Worm (Caenorhabditis elegans) whole organism, L3 larva: ENCODE data around the gene gtl-1.

ENCODE experiments used
- aly-2 ChIP-seq: fragments of 150-350 bp; optimal IDR thresholded peaks from 2 replicates; lab custom pipeline; 2014; ENCODE audit warnings: missing biosample characterization, missing genetic modification characterization
- ama-1 ChIP-seq: fragments of 150-350 bp; optimal IDR thresholded peaks from 2 replicates; lab custom pipeline; 2018
- egl-27 ChIP-seq: sonication (generic microtip); optimal IDR thresholded peaks from 4 replicates; lab custom pipeline; 2017; ENCODE audit warnings: missing biosample characterization, missing genetic modification reagents, missing genetic modification characterization
- elt-1 ChIP-seq: fragments of 150-350 bp; optimal IDR thresholded peaks from 2 replicates; lab custom pipeline; 2014; ENCODE audit warnings: missing biosample characterization, missing genetic modification characterization
- elt-3 ChIP-seq, 3 experiments: fragments of 150-350 bp in 1 of 3; sonication (generic microtip) in 2 of 3; optimal IDR thresholded peaks; 2 replicates in 2 of 3; 4 replicates in 1 of 3; lab custom pipeline; 2014 to 2017; ENCODE audit warnings: missing biosample characterization in 3 of 3, missing genetic modification characterization in 3 of 3
- fos-1 ChIP-seq: fragments of 150-350 bp; optimal IDR thresholded peaks from 2 replicates; lab custom pipeline; 2014; ENCODE audit warnings: missing biosample characterization, missing genetic modification characterization
- nhr-11 ChIP-seq: fragments of 150-350 bp; optimal IDR thresholded peaks from 2 replicates; lab custom pipeline; 2014; ENCODE audit warnings: missing biosample characterization, missing genetic modification characterization
- nhr-12 ChIP-seq: fragments of 150-350 bp; optimal IDR thresholded peaks from 2 replicates; lab custom pipeline; 2014; ENCODE audit warnings: missing biosample characterization, missing genetic modification characterization
- nhr-76 ChIP-seq: fragments of 150-350 bp; sonication (generic microtip); optimal IDR thresholded peaks from 5 replicates; lab custom pipeline; 2014; ENCODE audit warnings: missing biosample characterization, missing genetic modification characterization
- tbx-2 ChIP-seq: sonication (generic microtip); optimal IDR thresholded peaks from 2 replicates; lab custom pipeline; 2016; ENCODE audit warnings: mild to moderate bottlenecking, missing genetic modification characterization, missing compliant biosample characterization
- unc-62 ChIP-seq: fragments of 150-350 bp; sonication (generic microtip); optimal IDR thresholded peaks from 4 replicates; lab custom pipeline; 2014; ENCODE audit warnings: missing biosample characterization, missing genetic modification reagents, missing genetic modification characterization

DNA sequence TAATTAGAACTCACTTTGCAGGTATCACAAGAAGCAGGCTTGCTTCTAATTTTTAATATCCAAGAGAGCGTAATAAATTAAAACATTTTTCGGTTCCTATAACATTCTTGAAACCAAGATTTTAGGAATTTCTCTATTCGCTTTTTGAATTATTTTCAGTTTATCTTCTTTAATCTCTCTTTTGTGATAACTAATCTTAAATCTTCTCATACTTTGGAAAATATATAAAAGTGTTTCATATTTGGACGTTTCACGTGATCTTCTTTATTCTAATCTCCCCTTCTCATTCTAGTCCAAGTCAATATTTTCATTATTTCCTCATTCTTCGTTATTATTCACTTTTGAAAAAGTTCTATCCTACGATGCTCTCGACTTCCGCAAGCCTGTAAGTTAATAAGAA lies 2.2 kb upstream of the gtl-1 start, which contains the start of gene F54D1.1:
- no peak for TF ChIP-seq tbx-2 (tag; lab: Kevin White, UChicago)
- TF ChIP-seq nhr-11 (tag; lab: Kevin White, UChicago) = no peak
- TF ChIP-seq elt-1 = no peak
- TF ChIP-seq aly-2 (tag; lab: Kevin White, UChicago) = no peak
- no peak for TF ChIP-seq ama-1
- no peak for TF ChIP-seq fos-1 (tag; lab: Kevin White, UChicago)
- no peak for TF ChIP-seq elt-3 (tag; optimal IDR thresholded peaks at IDR 0.05; lab: Kevin White, UChicago)
- TF ChIP-seq unc-62 = no peak
- no peak for TF ChIP-seq egl-27 (tag; lab: Kevin White, UChicago)
- TF ChIP-seq nhr-76 (tag; lab: Kevin White, UChicago) = no peak
- no peak for TF ChIP-seq nhr-12 (tag; lab: Kevin White, UChicago)
